Fruit fly (Drosophila melanogaster) whole organism, embryonic: ENCODE measurements around the gene Muc14A.
A peak's percentile ranks its signal among the peaks of the same experiment; 100 is the strongest.

Experiments used
- CG11085 ChIP-seq: fragments of 200-800 bp; sonication (Bioruptor generic); IDR thresholded peaks from 2 replicates; pipeline ENCODE4 v1.3.6; 2022; ENCODE audit warnings: missing biosample characterization, missing genetic modification characterization
- CG12299 ChIP-seq: fragments of 200-800 bp; sonication (Bioruptor generic); optimal IDR thresholded peaks from 2 replicates; lab custom pipeline; 2018; ENCODE audit warnings: missing biosample characterization, mild to moderate bottlenecking, missing genetic modification characterization
- CG12659 ChIP-seq: fragments of 200-800 bp; sonication (Bioruptor generic); optimal IDR thresholded peaks from 3 replicates; lab custom pipeline; 2017; ENCODE audit warnings: mild to moderate bottlenecking, missing biosample characterization, missing genetic modification reagents, missing genetic modification characterization
- CG13775 ChIP-seq: fragments of 200-800 bp; sonication (Bioruptor generic); optimal IDR thresholded peaks from 3 replicates; lab custom pipeline; 2017; ENCODE audit warnings: missing biosample characterization, mild to moderate bottlenecking, missing genetic modification characterization
- CG15073 ChIP-seq: fragments of 200-800 bp; sonication (Bioruptor generic); optimal IDR thresholded peaks from 2 replicates; lab custom pipeline; 2016; ENCODE audit warnings: missing biosample characterization, missing genetic modification characterization
- CG1529 ChIP-seq: fragments of 200-800 bp; sonication (Bioruptor generic); optimal IDR thresholded peaks from 3 replicates; lab custom pipeline; 2018; ENCODE audit warnings: missing biosample characterization, missing genetic modification characterization
- CG16779 ChIP-seq: fragments of 200-800 bp; sonication (Bioruptor generic); IDR thresholded peaks from 2 replicates; pipeline ENCODE4 v1.3.6; 2022; ENCODE audit warnings: missing biosample characterization, missing genetic modification characterization
- CG17361 ChIP-seq: fragments of 200-800 bp; sonication (Bioruptor generic); IDR thresholded peaks from 3 replicates; pipeline ENCODE4 v1.3.6; 2022; ENCODE audit warnings: missing biosample characterization, missing genetic modification characterization
- CG17912 ChIP-seq: fragments of 200-800 bp; sonication (Bioruptor generic); optimal IDR thresholded peaks from 2 replicates; lab custom pipeline; 2018; ENCODE audit warnings: missing biosample characterization, mild to moderate bottlenecking, missing genetic modification characterization
- CG2116 ChIP-seq: fragments of 200-800 bp; sonication (Bioruptor generic); optimal IDR thresholded peaks from 3 replicates; lab custom pipeline; 2018; ENCODE audit warnings: missing biosample characterization, mild to moderate bottlenecking, missing genetic modification characterization
- CG2129 ChIP-seq: fragments of 200-800 bp; sonication (Bioruptor generic); IDR thresholded peaks from 2 replicates; pipeline ENCODE4 v1.3.6; 2022; ENCODE audit warnings: missing biosample characterization, missing genetic modification characterization; ENCODE audit not compliant: partially characterized antibody
- CG2712 ChIP-seq: fragments of 200-800 bp; optimal IDR thresholded peaks from 3 replicates; lab custom pipeline; 2019; ENCODE audit warnings: missing biosample characterization, mild to moderate bottlenecking, missing genetic modification characterization, moderate library complexity
- CG32772 ChIP-seq: fragments of 200-800 bp; sonication (Bioruptor generic); IDR thresholded peaks from 2 replicates; pipeline ENCODE4 v1.3.6; 2022; ENCODE audit warnings: missing biosample characterization, missing genetic modification characterization
- CG34376 ChIP-seq: fragments of 200-800 bp; sonication (Bioruptor generic); optimal IDR thresholded peaks from 2 replicates; lab custom pipeline; 2018; ENCODE audit warnings: missing biosample characterization, mild to moderate bottlenecking, missing genetic modification characterization
- CG4328 ChIP-seq: fragments of 200-800 bp; sonication (Bioruptor generic); optimal IDR thresholded peaks from 3 replicates; lab custom pipeline; 2017; ENCODE audit warnings: missing biosample characterization, missing genetic modification reagents, missing genetic modification characterization
- CG6765 ChIP-seq: fragments of 200-800 bp; sonication (Bioruptor generic); optimal IDR thresholded peaks from 3 replicates; lab custom pipeline; 2017; ENCODE audit warnings: missing biosample characterization, mild to moderate bottlenecking, missing genetic modification characterization
- CG7928 ChIP-seq: fragments of 200-800 bp; sonication (Bioruptor generic); optimal IDR thresholded peaks from 2 replicates; lab custom pipeline; 2017; ENCODE audit warnings: missing biosample characterization, mild to moderate bottlenecking, missing genetic modification characterization
- CG8089 ChIP-seq: fragments of 200-800 bp; sonication (Bioruptor generic); optimal IDR thresholded peaks from 3 replicates; lab custom pipeline; 2016; ENCODE audit warnings: missing biosample characterization, missing genetic modification characterization
- CG9932 ChIP-seq: fragments of 200-800 bp; sonication (Bioruptor generic); IDR thresholded peaks from 2 replicates; pipeline ENCODE4 v1.3.6; 2022; ENCODE audit warnings: missing biosample characterization, missing genetic modification characterization
- CTCF ChIP-seq: fragments of 200-800 bp; sonication (Bioruptor generic); optimal IDR thresholded peaks from 2 replicates; lab custom pipeline; 2017; ENCODE audit warnings: missing biosample characterization, mild to moderate bottlenecking, missing genetic modification characterization, moderate library complexity
- Camta ChIP-seq: fragments of 200-800 bp; sonication (Bioruptor generic); optimal IDR thresholded peaks from 2 replicates; lab custom pipeline; 2016; ENCODE audit warnings: missing biosample characterization, missing genetic modification characterization
- Dfd ChIP-seq, 2 experiments: fragments of >200 bp; optimal IDR thresholded peaks; 2 replicates each; lab custom pipeline; 2017; ENCODE audit warnings: missing biosample characterization in 2 of 2, missing genetic modification characterization in 2 of 2
- E2f2 ChIP-seq: fragments of 200-800 bp; sonication (Bioruptor generic); IDR thresholded peaks from 2 replicates; pipeline ENCODE4 v1.3.6; 2022; ENCODE audit warnings: missing biosample characterization, missing genetic modification characterization
- Gug ChIP-seq: fragments of 200-800 bp; sonication (Bioruptor generic); IDR thresholded peaks from 4 replicates; pipeline ENCODE4 v1.3.6; 2022; ENCODE audit warnings: missing biosample characterization, missing genetic modification characterization
- HLH3B ChIP-seq: fragments of 200-800 bp; sonication (Bioruptor generic); IDR thresholded peaks from 2 replicates; pipeline ENCODE4 v1.3.6; 2022; ENCODE audit warnings: missing biosample characterization, missing genetic modification characterization
- Hr3 ChIP-seq: fragments of 200-800 bp; sonication (Bioruptor generic); optimal IDR thresholded peaks from 3 replicates; lab custom pipeline; 2016; ENCODE audit warnings: missing biosample characterization, missing genetic modification characterization
- Lim3 ChIP-seq: fragments of 200-800 bp; sonication (Bioruptor generic); IDR thresholded peaks from 2 replicates; pipeline ENCODE4 v1.3.6; 2022; ENCODE audit warnings: missing biosample characterization, missing genetic modification characterization
- NC2α ChIP-seq: fragments of 200-800 bp; sonication (Bioruptor generic); optimal IDR thresholded peaks from 2 replicates; lab custom pipeline; 2016; ENCODE audit warnings: missing biosample characterization, missing genetic modification characterization
- Neu2 ChIP-seq: fragments of 200-800 bp; sonication (Bioruptor generic); optimal IDR thresholded peaks from 3 replicates; lab custom pipeline; 2016; ENCODE audit warnings: missing biosample characterization, missing genetic modification characterization, borderline replicate concordance
- Rx ChIP-seq: fragments of 200-800 bp; sonication (Bioruptor generic); IDR thresholded peaks from 2 replicates; pipeline ENCODE4 v1.3.6; 2022; ENCODE audit warnings: missing biosample characterization, missing genetic modification characterization
- Six4 ChIP-seq: fragments of 200-800 bp; sonication (Bioruptor generic); optimal IDR thresholded peaks from 2 replicates; lab custom pipeline; 2016; ENCODE audit warnings: missing biosample characterization, missing genetic modification characterization
- ac ChIP-seq: fragments of 200-800 bp; sonication (Bioruptor generic); optimal IDR thresholded peaks from 3 replicates; lab custom pipeline; 2017; ENCODE audit warnings: missing biosample characterization, mild to moderate bottlenecking, missing genetic modification characterization
- bigmax ChIP-seq: fragments of 200-800 bp; sonication (Bioruptor generic); optimal IDR thresholded peaks from 2 replicates; lab custom pipeline; 2018; ENCODE audit warnings: missing biosample characterization, mild to moderate bottlenecking, missing genetic modification characterization
- cad ChIP-seq: fragments of >200 bp; optimal IDR thresholded peaks from 2 replicates; lab custom pipeline; 2017; ENCODE audit warnings: missing biosample characterization, missing genetic modification characterization
- cas ChIP-seq: fragments of 200-800 bp; sonication (Bioruptor generic); IDR thresholded peaks from 2 replicates; pipeline ENCODE4 v1.3.6; 2022; ENCODE audit warnings: missing biosample characterization, missing genetic modification characterization
- chm ChIP-seq: fragments of 200-800 bp; sonication (Bioruptor generic); IDR thresholded peaks from 2 replicates; pipeline ENCODE4 v1.3.6; 2022; ENCODE audit warnings: missing biosample characterization, missing genetic modification characterization
- dan ChIP-seq: fragments of 200-800 bp; sonication (Bioruptor generic); IDR thresholded peaks from 2 replicates; pipeline ENCODE4 v1.3.6; 2022; ENCODE audit warnings: missing biosample characterization, missing genetic modification characterization
- fd64A ChIP-seq: fragments of 200-800 bp; sonication (Bioruptor generic); optimal IDR thresholded peaks from 3 replicates; lab custom pipeline; 2018; ENCODE audit warnings: missing biosample characterization, mild to moderate bottlenecking, missing genetic modification characterization
- ham ChIP-seq: fragments of 200-800 bp; sonication (Bioruptor generic); IDR thresholded peaks from 2 replicates; pipeline ENCODE4 v1.3.6; 2022; ENCODE audit warnings: missing biosample characterization, missing genetic modification characterization
- klu ChIP-seq: fragments of 200-800 bp; sonication (Bioruptor generic); IDR thresholded peaks from 2 replicates; pipeline ENCODE4 v1.3.6; 2022; ENCODE audit warnings: missing biosample characterization, missing genetic modification characterization
- lab ChIP-seq: fragments of 200-800 bp; sonication (Bioruptor generic); optimal IDR thresholded peaks from 3 replicates; lab custom pipeline; 2017; ENCODE audit warnings: missing biosample characterization, missing genetic modification characterization, mild to moderate bottlenecking, moderate library complexity, missing genetic modification reagents
- mam ChIP-seq: fragments of 200-800 bp; sonication (Bioruptor generic); optimal IDR thresholded peaks from 3 replicates; lab custom pipeline; 2016; ENCODE audit warnings: missing biosample characterization, missing genetic modification characterization
- nerfin-2 ChIP-seq: fragments of 200-800 bp; sonication (Bioruptor generic); IDR thresholded peaks from 2 replicates; pipeline ENCODE4 v1.3.6; 2022; ENCODE audit warnings: missing biosample characterization, missing genetic modification characterization; ENCODE audit not compliant: partially characterized antibody
- oc ChIP-seq: fragments of 200-800 bp; sonication (Bioruptor generic); optimal IDR thresholded peaks from 2 replicates; lab custom pipeline; 2018; ENCODE audit warnings: missing biosample characterization, mild to moderate bottlenecking, missing genetic modification characterization, moderate library complexity
- prd ChIP-seq, 3 experiments: fragments of >200 bp in 2 of 3; fragments of 200-800 bp in 1 of 3; sonication (Bioruptor generic) in 1 of 3; optimal IDR thresholded peaks in 2 of 3; IDR thresholded peaks in 1 of 3; 2 replicates in 2 of 3; 3 replicates in 1 of 3; pipeline versions ENCODE4 v1.3.6 to Lab custom; 2017 to 2022; ENCODE audit warnings: missing biosample characterization in 1 of 3, missing genetic modification characterization in 1 of 3
- sens-2 ChIP-seq: fragments of 200-800 bp; sonication (Bioruptor generic); IDR thresholded peaks from 2 replicates; pipeline ENCODE4 v1.3.6; 2022; ENCODE audit warnings: missing biosample characterization, missing genetic modification characterization
- shn ChIP-seq: fragments of 200-800 bp; sonication (Bioruptor generic); optimal IDR thresholded peaks from 3 replicates; lab custom pipeline; 2016; ENCODE audit warnings: missing biosample characterization, missing genetic modification characterization
- sr ChIP-seq: fragments of 200-800 bp; sonication (Bioruptor generic); IDR thresholded peaks from 3 replicates; pipeline ENCODE4 v1.3.6; 2022; ENCODE audit warnings: missing biosample characterization, missing genetic modification characterization
- tgo ChIP-seq: fragments of 200-800 bp; sonication (Bioruptor generic); IDR thresholded peaks from 3 replicates; pipeline ENCODE4 v1.3.6; 2022; ENCODE audit warnings: missing biosample characterization, missing genetic modification characterization
- trh ChIP-seq: fragments of 200-800 bp; sonication (Bioruptor generic); optimal IDR thresholded peaks from 2 replicates; lab custom pipeline; 2016; ENCODE audit warnings: missing biosample characterization, missing genetic modification characterization
- yki ChIP-seq: fragments of >200 bp; optimal IDR thresholded peaks from 3 replicates; lab custom pipeline; 2018
- zen ChIP-seq: fragments of 200-800 bp; sonication (Bioruptor generic); optimal IDR thresholded peaks from 3 replicates; lab custom pipeline; 2018; ENCODE audit warnings: missing biosample characterization, mild to moderate bottlenecking, missing genetic modification characterization, moderate library complexity

The Muc14A gene

DNA sequence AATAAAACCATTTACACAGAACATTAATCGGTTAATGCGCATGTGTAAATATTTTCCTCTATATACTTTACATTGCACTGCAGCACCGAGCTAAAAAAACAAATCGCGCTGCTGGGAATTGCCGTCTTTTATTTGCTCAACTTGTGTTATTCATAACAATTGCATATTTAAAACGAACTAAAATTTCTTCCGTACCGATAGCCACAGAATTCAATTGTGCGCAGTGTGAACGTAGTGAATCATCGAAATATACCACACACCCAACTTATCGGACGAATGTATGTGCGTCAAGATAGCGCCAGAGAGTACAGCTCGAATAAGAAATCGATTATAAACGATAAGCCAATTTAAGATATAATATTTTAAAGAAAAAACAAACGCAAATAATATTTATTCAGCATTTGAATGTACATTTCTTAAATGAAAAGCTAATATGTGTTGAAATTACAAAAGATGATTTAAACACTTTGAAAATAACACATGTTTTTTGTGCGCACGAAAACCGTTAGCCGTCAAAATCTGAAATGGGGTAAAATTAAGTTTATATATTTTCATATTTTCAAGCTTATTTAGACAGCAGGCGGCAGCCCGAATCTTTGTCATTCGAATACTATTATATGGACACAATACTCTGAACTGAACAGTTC is 3.2 kb upstream of the Muc14A start, which contains the start of the genes vap and CG12698 (continued):
- no peak for TF ChIP-seq dan
- TF ChIP-seq E2f2 (GFP tag; lab: Robert Waterston, UW), result peak; percentile 63
- TF ChIP-seq oc (tag; lab: Kevin White, UChicago), result no peak
- no peak for TF ChIP-seq cad (GFP tag; lab: Kevin White, UChicago)
- TF ChIP-seq CG8089 (GFP tag; lab: Kevin White, UChicago), result no peak
- TF ChIP-seq bigmax, result no peak
- TF ChIP-seq cas (GFP tag; lab: Robert Waterston, UW), result no peak
- TF ChIP-seq fd64A (GFP tag; lab: Kevin White, UChicago), result no peak
- no peak for TF ChIP-seq CG7928 (GFP tag; lab: Kevin White, UChicago)
- no peak for TF ChIP-seq CG32772 (GFP tag; lab: Robert Waterston, UW)
- TF ChIP-seq zen (tag; lab: Kevin White, UChicago), result peak; percentile 21
- TF ChIP-seq prd (optimal IDR thresholded peaks at IDR 0.05; lab: Kevin White, UChicago), result no peak
- no peak for TF ChIP-seq prd (GFP tag; IDR thresholded peaks at IDR 0.05; lab: Robert Waterston, UW)
- no peak for TF ChIP-seq ac (GFP tag; lab: Kevin White, UChicago)
- TF ChIP-seq CG6765, result no peak
- no peak for TF ChIP-seq CG13775
- no peak for TF ChIP-seq CG4328 (GFP tag; lab: Kevin White, UChicago)
- no peak for TF ChIP-seq yki (lab: Kevin White, UChicago)
- no peak for TF ChIP-seq Dfd (GFP tag; optimal IDR thresholded peaks at IDR 0.05; lab: Kevin White, UChicago)
- no peak for TF ChIP-seq Lim3
- TF ChIP-seq CG9932, result no peak
- TF ChIP-seq CG15073 (GFP tag; lab: Kevin White, UChicago), result no peak
- no peak for TF ChIP-seq Camta
- TF ChIP-seq nerfin-2 (GFP tag; lab: Robert Waterston, UW), result peak; percentile 55; the same call in 1 of the 2 replicates
- no peak for TF ChIP-seq CG11085
- TF ChIP-seq klu (GFP tag; lab: Robert Waterston, UW), result no peak
- no peak for TF ChIP-seq CG12299 (tag; lab: Kevin White, UChicago)
- no peak for TF ChIP-seq tgo (GFP tag; lab: Robert Waterston, UW)
- no peak for TF ChIP-seq Neu2 (GFP tag; lab: Kevin White, UChicago)
- TF ChIP-seq ham, result no peak
- no peak for TF ChIP-seq mam (GFP tag; lab: Kevin White, UChicago)
- TF ChIP-seq CG16779 (GFP tag; lab: Robert Waterston, UW), result no peak
- TF ChIP-seq HLH3B, result no peak
- no peak for TF ChIP-seq CG17912 (GFP tag; lab: Kevin White, UChicago)
- TF ChIP-seq Hr3 (GFP tag; lab: Kevin White, UChicago), result no peak
- TF ChIP-seq CTCF, result no peak
- TF ChIP-seq shn (GFP tag; lab: Kevin White, UChicago), result no peak
- no peak for TF ChIP-seq Gug
- TF ChIP-seq CG2712 (tag; lab: Kevin White, UChicago), result no peak
- no peak for TF ChIP-seq CG34376 (GFP tag; lab: Kevin White, UChicago)
- no peak for TF ChIP-seq Rx
- no peak for TF ChIP-seq chm (GFP tag; lab: Robert Waterston, UW)
- no peak for TF ChIP-seq trh (GFP tag; lab: Kevin White, UChicago)
- TF ChIP-seq sr (GFP tag; lab: Robert Waterston, UW), result no peak
- TF ChIP-seq sens-2 (GFP tag; lab: Robert Waterston, UW), result no peak
- TF ChIP-seq NC2α (GFP tag; lab: Kevin White, UChicago), result no peak
- no peak; the same call in 1 of the 2 replicates for TF ChIP-seq CG2129 (GFP tag; lab: Robert Waterston, UW)
- no peak for TF ChIP-seq Six4
- peak; percentile 48; the same call in 2 of the 3 replicates for TF ChIP-seq CG17361 (GFP tag; lab: Robert Waterston, UW)
- TF ChIP-seq lab (GFP tag; lab: Kevin White, UChicago), result no peak
- TF ChIP-seq CG12659, result peak; percentile 79
- TF ChIP-seq CG2116 (GFP tag; lab: Kevin White, UChicago), result peak; percentile 78
- no peak for TF ChIP-seq CG1529 (GFP tag; lab: Kevin White, UChicago)
